Worm (Caenorhabditis elegans) whole organism, L2 larva: ENCODE measurements around the gene srw-60.

Experiments used
- nhr-11 ChIP-seq: fragments of 150-350 bp; optimal IDR thresholded peaks from 2 replicates; lab custom pipeline; 2014; ENCODE audit warnings: missing biosample characterization, missing genetic modification characterization
- unc-39 ChIP-seq: fragments of 150-350 bp; optimal IDR thresholded peaks from 2 replicates; lab custom pipeline; 2014; ENCODE audit warnings: missing biosample characterization, missing genetic modification characterization

- TF ChIP-seq unc-39 (tag; lab: Kevin White, UChicago) = no peak
- no peak for TF ChIP-seq nhr-11 (tag; lab: Kevin White, UChicago)
Measured at ce11 chrII:2921860-2922259, 36.5 kb upstream of the srw-60 start.
